Worm (Caenorhabditis elegans) whole organism, L4/young adult: ENCODE measurements around the gene ZK686.1.

Experiments used
- W03F9.2 ChIP-seq: fragments of 150-350 bp; optimal IDR thresholded peaks from 2 replicates; lab custom pipeline; 2014; ENCODE audit warnings: missing biosample characterization, missing genetic modification characterization
- dao-5 ChIP-seq: sonication (generic microtip); optimal IDR thresholded peaks from 2 replicates; lab custom pipeline; 2016; ENCODE audit warnings: missing genotype, missing genetic modification characterization, moderate library complexity, missing compliant biosample characterization

DNA sequence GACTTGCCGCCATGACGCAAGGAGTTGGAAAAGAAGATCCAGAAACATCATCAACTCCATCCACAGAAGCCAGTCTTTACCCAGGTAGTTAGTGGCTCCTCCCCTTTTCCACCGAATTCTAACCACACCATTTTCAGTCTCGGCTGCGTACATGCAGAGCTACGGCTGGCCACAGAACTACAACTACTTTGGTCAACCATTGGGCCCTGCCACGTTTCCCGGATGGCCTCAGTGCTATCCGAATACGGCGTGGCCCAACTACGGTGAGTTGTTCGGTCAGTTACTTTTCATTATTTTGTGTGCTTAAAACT, 42.1 kb downstream of the ZK686.1 start:
- no peak for TF ChIP-seq dao-5 (tag; lab: Kevin White, UChicago)
- TF ChIP-seq W03F9.2 = no peak
